Fruit fly (Drosophila melanogaster) whole organism: ENCODE measurements around the gene Acsf2.

Experiments used
- CG8478 ChIP-seq: fragments of >200 bp; optimal IDR thresholded peaks from 2 replicates; lab custom pipeline; 2018; ENCODE audit warnings: inconsistent platforms
- Dll ChIP-seq: fragments of >200 bp; optimal IDR thresholded peaks from 2 replicates; lab custom pipeline; 2017
- EcR ChIP-seq, 2 experiments: fragments of >200 bp; optimal IDR thresholded peaks; 2 replicates each; lab custom pipeline; 2017; ENCODE audit warnings: missing biosample characterization in 2 of 2, missing genetic modification characterization in 2 of 2, missing genetic modification reagents in 2 of 2
- pan ChIP-seq: fragments of >200 bp; optimal IDR thresholded peaks from 2 replicates; lab custom pipeline; 2017
- psq ChIP-seq: fragments of >200 bp; optimal IDR thresholded peaks from 2 replicates; lab custom pipeline; 2017
- usp ChIP-seq: fragments of >200 bp; optimal IDR thresholded peaks from 2 replicates; lab custom pipeline; 2017; ENCODE audit warnings: missing biosample characterization, missing genetic modification characterization, mixed read lengths

dm6 chr2L:5381305-5381973 lies 39.4 kb upstream of the Acsf2 start:
- TF ChIP-seq psq (lab: Kevin White, UChicago) (no peak), Dll (lab: Kevin White, UChicago) (no peak), usp (GFP tag; lab: Kevin White, UChicago) (no peak), CG8478 (lab: Kevin White, UChicago) (no peak), pan (lab: Kevin White, UChicago) (no peak), EcR (GFP tag; optimal IDR thresholded peaks at IDR 0.05; lab: Kevin White, UChicago) (no peak)
